Fruit fly (Drosophila melanogaster) Kc167 (cell line): ENCODE results near the gene Or7a.

Experiments
- Myc ChIP-seq: fragments of >200 bp; optimal IDR thresholded peaks from 2 replicates; lab custom pipeline; 2017; ENCODE audit warnings: missing external identifiers
- Sin3A ChIP-seq: fragments of >200 bp; optimal IDR thresholded peaks from 2 replicates; lab custom pipeline; 2018; ENCODE audit warnings: missing external identifiers
- h ChIP-seq: fragments of >200 bp; optimal IDR thresholded peaks from 3 replicates; lab custom pipeline; 2018; ENCODE audit warnings: missing external identifiers
- insv ChIP-seq: fragments of >200 bp; optimal IDR thresholded peaks from 3 replicates; lab custom pipeline; 2018; ENCODE audit warnings: missing external identifiers
- psq ChIP-seq: fragments of >200 bp; optimal IDR thresholded peaks from 2 replicates; lab custom pipeline; 2017; ENCODE audit warnings: missing external identifiers
- ttk ChIP-seq: sonication (Bioruptor generic); optimal IDR thresholded peaks from 2 replicates; lab custom pipeline; 2017; ENCODE audit warnings: missing external identifiers

Or7a gene

dm6 chrX:8165608-8166007 is at the start of gene Or7a:
Or7a (minus strand) TSS chrX:8165708.
- no peak for TF ChIP-seq psq
- no peak for TF ChIP-seq ttk (lab: Kevin White, UChicago)
- no peak for TF ChIP-seq insv (lab: Kevin White, UChicago)
- no peak for TF ChIP-seq Myc (lab: Kevin White, UChicago)
- TF ChIP-seq h, result no peak
- TF ChIP-seq Sin3A (lab: Kevin White, UChicago), result no peak

DNA sequence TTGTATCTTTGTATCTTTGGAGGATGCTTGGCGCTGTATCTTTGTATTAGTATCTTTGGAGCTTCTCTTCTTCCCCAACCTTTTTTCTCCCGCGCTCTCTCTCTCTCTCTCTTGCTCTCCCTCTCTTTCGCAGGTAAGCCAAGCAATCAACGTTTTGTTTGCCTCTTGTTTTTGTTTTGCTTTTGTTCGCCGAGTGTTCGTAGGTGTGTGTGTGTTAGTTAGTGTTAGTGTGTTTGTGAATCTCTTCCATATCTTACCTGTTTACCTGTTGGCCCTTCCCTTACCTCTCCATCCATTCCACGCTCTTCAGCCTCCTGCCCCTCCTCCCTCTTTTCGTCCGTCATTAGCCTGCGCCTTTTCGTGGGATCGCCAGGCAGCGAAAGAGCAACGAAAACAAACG is 48.5 kb upstream of the Or7a start:
- TF ChIP-seq ttk (lab: Kevin White, UChicago) (no peak), Sin3A (lab: Kevin White, UChicago) (no peak), h (no peak), insv (lab: Kevin White, UChicago) (no peak), Myc (lab: Kevin White, UChicago) (no peak), psq (no peak)

DNA sequence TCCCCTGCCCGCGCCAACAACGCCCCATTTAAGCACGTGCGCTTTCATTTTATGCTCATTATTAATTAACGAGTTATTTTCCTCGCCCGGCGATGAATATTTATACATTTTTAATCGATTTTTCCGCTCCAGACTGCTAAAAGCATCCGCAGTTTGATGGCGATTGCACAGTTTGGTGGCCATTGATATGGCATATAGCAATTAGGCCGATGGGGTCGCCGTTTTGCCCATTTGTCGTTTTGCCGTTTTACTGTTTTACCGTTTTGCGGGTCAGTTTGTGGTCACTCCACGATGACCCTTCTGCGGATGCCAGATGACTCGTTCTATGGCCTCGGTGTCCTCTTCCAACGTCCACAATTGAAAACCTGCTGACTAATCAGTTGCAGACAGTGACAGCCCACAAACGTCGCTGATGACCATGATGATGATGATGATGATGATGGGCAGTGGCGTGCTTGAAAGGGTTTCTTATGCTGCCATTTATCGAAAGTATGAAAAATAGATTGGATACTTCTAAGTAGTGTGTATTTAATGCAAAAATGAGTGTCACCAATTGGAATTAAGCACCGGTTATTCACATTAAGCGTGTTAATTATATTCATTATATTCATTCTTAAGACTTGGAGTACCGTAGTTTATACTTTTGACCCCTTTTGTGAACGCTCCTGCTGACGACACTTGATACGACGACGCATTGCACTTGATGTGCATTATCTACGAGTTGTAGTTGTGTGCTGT is 46.4 kb upstream of the Or7a start:
- TF ChIP-seq h (no peak), Sin3A (lab: Kevin White, UChicago) (no peak), insv (lab: Kevin White, UChicago) (no peak), Myc (lab: Kevin White, UChicago) (no peak), psq (no peak), ttk (lab: Kevin White, UChicago) (no peak)

DNA sequence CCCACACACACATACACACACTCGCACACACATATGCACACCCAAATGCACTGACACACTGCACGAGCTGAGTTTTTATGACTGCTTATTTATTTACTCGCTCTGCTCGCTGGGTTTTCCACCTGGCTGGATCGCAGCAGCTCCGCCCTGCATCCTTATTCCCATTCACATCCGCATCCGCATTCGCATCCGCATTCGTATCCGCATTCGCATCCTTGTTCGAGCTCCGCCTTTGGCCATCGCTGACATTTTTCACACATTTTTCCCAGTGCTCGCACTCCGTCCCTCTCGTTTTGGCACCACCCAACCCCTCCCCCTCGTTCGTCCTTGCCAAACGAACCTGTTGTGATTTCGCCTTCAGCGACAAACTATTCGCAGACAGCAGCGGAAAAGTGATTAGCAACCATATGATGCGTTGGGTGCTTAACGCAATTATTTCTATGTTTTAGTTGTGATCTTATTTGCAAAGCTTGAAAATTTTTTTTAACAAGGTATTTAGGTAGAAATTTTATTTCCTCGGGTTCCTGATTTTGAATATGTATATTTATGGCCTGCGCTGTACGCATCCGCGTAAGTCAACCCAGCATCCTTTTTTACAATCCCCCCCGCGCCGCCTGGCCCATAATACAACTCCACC is 45.7 kb upstream of the Or7a start:
- TF ChIP-seq h (no peak), ttk (lab: Kevin White, UChicago) (no peak), Sin3A (lab: Kevin White, UChicago) (no peak), psq (no peak), Myc (lab: Kevin White, UChicago) (no peak), insv (lab: Kevin White, UChicago) (no peak)

- TF ChIP-seq psq, result no peak
- no peak for TF ChIP-seq h
- TF ChIP-seq ttk (lab: Kevin White, UChicago), result no peak
- no peak for TF ChIP-seq Sin3A (lab: Kevin White, UChicago)
- no peak for TF ChIP-seq insv (lab: Kevin White, UChicago)
- no peak for TF ChIP-seq Myc (lab: Kevin White, UChicago)
Measured at dm6 chrX:8210632-8211031, 45.1 kb upstream of the Or7a start.

DNA sequence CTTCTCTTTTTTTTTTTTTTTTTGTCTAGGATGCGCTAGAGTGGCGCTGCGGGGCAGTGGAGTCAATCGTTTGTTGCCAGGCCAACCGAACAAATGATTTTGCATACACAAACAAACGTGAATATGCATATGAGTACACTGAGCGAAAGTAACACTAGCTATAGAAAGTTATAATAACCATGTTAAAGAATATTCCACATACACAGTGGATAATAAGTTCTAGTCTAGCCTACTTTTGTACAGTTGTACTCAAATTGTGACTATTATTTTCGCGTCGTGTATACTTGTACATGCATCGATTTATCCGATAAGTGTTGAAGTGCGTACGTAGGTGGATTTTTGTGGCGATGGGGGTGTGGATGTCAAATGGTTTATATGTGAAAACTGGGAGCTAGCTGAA is 41.5 kb upstream of the Or7a start:
- TF ChIP-seq Myc (lab: Kevin White, UChicago) (no peak), h (no peak), insv (lab: Kevin White, UChicago) (no peak), psq (no peak), Sin3A (lab: Kevin White, UChicago) (no peak), ttk (lab: Kevin White, UChicago) (no peak)

- TF ChIP-seq ttk (lab: Kevin White, UChicago) (no peak), psq (no peak), h (no peak)
Measured at dm6 chrX:8206561-8206960, 41.1 kb upstream of the Or7a start.

- TF ChIP-seq psq (no peak), Sin3A (lab: Kevin White, UChicago) (no peak), insv (lab: Kevin White, UChicago) (no peak), h (no peak), Myc (lab: Kevin White, UChicago) (no peak), ttk (lab: Kevin White, UChicago) (no peak)
Measured at dm6 chrX:8205625-8206252, 40.2 kb upstream of the Or7a start.

- TF ChIP-seq h (no peak), psq (no peak), Sin3A (lab: Kevin White, UChicago) (no peak), insv (lab: Kevin White, UChicago) (no peak), Myc (lab: Kevin White, UChicago) (no peak), ttk (lab: Kevin White, UChicago) (no peak)
Measured at dm6 chrX:8202724-8203362, 37.3 kb upstream of the Or7a start.

DNA sequence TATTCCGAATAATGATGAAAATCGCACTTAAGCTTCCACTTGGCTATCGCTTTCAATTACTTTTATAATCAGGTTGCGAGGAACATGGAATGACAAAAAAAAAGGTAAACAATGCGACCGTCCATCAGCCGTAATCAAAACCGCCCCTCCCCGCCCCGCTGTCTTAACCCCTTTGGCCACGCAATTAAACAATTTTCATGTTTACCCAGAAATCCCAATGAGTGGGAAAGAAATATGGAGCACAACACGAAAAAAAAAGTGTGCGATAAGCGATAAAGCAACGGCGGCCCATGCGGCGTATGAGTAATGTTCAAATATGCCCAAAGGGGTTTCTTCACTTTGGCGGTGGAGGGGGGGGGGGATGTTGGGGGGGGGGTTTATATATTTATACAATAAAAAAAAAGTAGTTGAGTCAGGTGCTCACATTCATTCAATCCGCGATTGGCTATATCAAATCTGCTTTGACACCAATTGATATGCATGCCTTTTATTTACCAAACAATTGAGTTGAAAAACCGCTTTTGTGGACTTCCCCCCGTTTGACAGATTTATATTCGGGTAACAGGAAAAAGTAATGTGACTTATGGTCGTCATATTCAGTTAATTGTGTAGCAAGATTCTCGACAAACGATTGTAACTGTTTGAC is 33.5 kb upstream of the Or7a start:
- TF ChIP-seq Myc (lab: Kevin White, UChicago), result no peak

DNA sequence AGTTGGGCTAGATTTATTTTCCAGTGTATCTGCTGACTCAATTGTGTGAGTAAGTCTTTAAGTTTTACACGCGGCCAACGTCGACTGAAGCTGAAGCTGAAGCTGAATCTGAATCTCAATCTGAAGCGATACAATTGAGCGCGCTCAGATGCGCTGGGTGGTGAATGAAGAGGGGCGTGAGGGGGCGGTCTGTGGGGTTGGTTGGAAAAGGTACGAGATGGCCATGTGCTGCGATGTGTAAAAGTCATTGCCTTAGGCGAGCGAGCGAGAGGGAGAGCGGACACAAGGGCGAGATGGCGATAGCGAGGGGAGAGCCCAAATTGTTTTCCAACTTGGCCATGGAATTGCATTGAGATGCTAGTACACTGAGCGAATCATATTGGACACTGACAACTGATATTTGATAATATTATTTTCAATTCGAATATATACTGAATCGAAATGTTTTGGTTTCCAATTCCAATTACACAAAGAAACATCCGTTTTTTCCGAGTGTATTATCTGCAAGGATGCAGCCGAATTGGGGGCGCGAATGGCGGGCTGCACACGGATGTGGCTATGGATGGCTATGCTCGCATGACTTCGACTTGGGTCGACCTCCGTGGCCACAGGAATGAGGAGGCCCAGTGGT is 31.2 kb upstream of the Or7a start:
- TF ChIP-seq ttk (lab: Kevin White, UChicago) (no peak), h (no peak), Sin3A (lab: Kevin White, UChicago) (no peak), psq (no peak), Myc (lab: Kevin White, UChicago) (no peak), insv (lab: Kevin White, UChicago) (no peak)
